Worm (Caenorhabditis elegans) whole organism, L3 larva: Measurements from ENCODE around the gene tbx-43.

ENCODE experiments used
- ama-1 ChIP-seq: fragments of 150-350 bp; optimal IDR thresholded peaks from 2 replicates; lab custom pipeline; 2018
- ceh-82 ChIP-seq: fragments of 150-350 bp; optimal IDR thresholded peaks from 2 replicates; lab custom pipeline; 2014; ENCODE audit warnings: missing biosample characterization, missing genetic modification characterization
- eor-1 ChIP-seq, 2 experiments: fragments of 150-350 bp; optimal IDR thresholded peaks; 2 replicates each; lab custom pipeline; 2014 to 2018; ENCODE audit warnings: missing biosample characterization in 2 of 2, missing genetic modification characterization in 2 of 2
- lin-39 ChIP-seq: fragments of 150-350 bp; optimal IDR thresholded peaks from 2 replicates; lab custom pipeline; 2018; ENCODE audit warnings: missing biosample characterization, missing genetic modification reagents, missing genetic modification characterization
- nhr-11 ChIP-seq: fragments of 150-350 bp; optimal IDR thresholded peaks from 2 replicates; lab custom pipeline; 2014; ENCODE audit warnings: missing biosample characterization, missing genetic modification characterization
- pqm-1 ChIP-seq: fragments of 150-350 bp; optimal IDR thresholded peaks from 2 replicates; lab custom pipeline; 2017; ENCODE audit warnings: missing biosample characterization, missing genetic modification characterization, inconsistent platforms
- sea-2 ChIP-seq: fragments of 150-350 bp; sonication (generic microtip); optimal IDR thresholded peaks from 4 replicates; lab custom pipeline; 2014; ENCODE audit warnings: missing biosample characterization, missing genetic modification reagents, missing genetic modification characterization
- ztf-4 ChIP-seq: fragments of 150-350 bp; optimal IDR thresholded peaks from 2 replicates; lab custom pipeline; 2014; ENCODE audit warnings: missing biosample characterization, missing genetic modification characterization

ce11 chrIII:1745450-1746127 lies 24.3 kb downstream of the tbx-43 start:
- TF ChIP-seq nhr-11 (tag; lab: Kevin White, UChicago) = no peak
- TF ChIP-seq lin-39 (tag; lab: Kevin White, UChicago) = no peak
- TF ChIP-seq ztf-4 (tag; lab: Kevin White, UChicago) = no peak
- no peak for TF ChIP-seq pqm-1
- no peak for TF ChIP-seq ama-1 (lab: Kevin White, UChicago)
- no peak for TF ChIP-seq ceh-82 (tag; lab: Kevin White, UChicago)
- TF ChIP-seq sea-2 = no peak
- TF ChIP-seq eor-1 (tag; optimal IDR thresholded peaks at IDR 0.05; lab: Kevin White, UChicago) = no peak
